Fruit fly (Drosophila melanogaster): ENCODE results near the gene Doc3.

- TF ChIP-seq CTCF (optimal IDR thresholded peaks at IDR 0.05) (no peak), CG8478 (optimal IDR thresholded peaks at IDR 0.05) (no peak)
Observed at dm6 chr3L:8964458-8964857, 40.5 kb upstream of the Doc3 start, which contains the start of gene ValRS-m.
